Fruit fly (Drosophila melanogaster) Kc167 (cell line): ENCODE measurements around the gene CG32988.

ENCODE experiments used
- Myc ChIP-seq: fragments of >200 bp; optimal IDR thresholded peaks from 2 replicates; lab custom pipeline; 2017; ENCODE audit warnings: missing external identifiers
- Sin3A ChIP-seq: fragments of >200 bp; optimal IDR thresholded peaks from 2 replicates; lab custom pipeline; 2018; ENCODE audit warnings: missing external identifiers
- insv ChIP-seq: fragments of >200 bp; optimal IDR thresholded peaks from 3 replicates; lab custom pipeline; 2018; ENCODE audit warnings: missing external identifiers
- ttk ChIP-seq: sonication (Bioruptor generic); optimal IDR thresholded peaks from 2 replicates; lab custom pipeline; 2017; ENCODE audit warnings: missing external identifiers

DNA sequence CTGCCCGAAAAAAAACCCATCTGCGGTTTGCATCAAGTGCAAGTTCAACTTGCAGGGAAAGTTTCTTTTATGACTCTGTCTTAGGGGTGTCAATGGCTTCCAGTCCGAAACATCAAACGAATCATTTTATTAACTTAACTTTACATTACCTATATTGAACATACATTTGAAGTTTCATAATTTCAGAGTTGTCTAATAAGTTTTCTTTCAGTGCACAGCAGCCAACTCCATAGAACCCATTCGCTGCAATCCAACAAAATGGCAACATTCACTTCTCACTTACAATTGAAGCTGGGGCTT is 22.5 kb upstream of the CG32988 start:
- TF ChIP-seq insv (lab: Kevin White, UChicago) (no peak), ttk (lab: Kevin White, UChicago) (no peak), Myc (lab: Kevin White, UChicago) (no peak), Sin3A (lab: Kevin White, UChicago) (no peak)
